Fruit fly (Drosophila melanogaster): Measurements from ENCODE around the gene HGTX.

The HGTX gene

dm6 chr3L:14537435-14537991 is 61.8 kb downstream of the HGTX start, which contains the start of gene Mpcp2:
TSS of gene Mpcp2 (plus strand) at chr3L:14537651.
- no peak for TF ChIP-seq psq (optimal IDR thresholded peaks at IDR 0.05)
- TF ChIP-seq EcR (GFP tag; optimal IDR thresholded peaks at IDR 0.05), result peak in 1 of 2 experiments; percentile 10

- no peak for TF ChIP-seq pan (optimal IDR thresholded peaks at IDR 0.05)
- TF ChIP-seq CG8478 (optimal IDR thresholded peaks at IDR 0.05), result no peak
- TF ChIP-seq EcR (GFP tag; optimal IDR thresholded peaks at IDR 0.05), result no peak
- no peak for TF ChIP-seq usp (GFP tag; optimal IDR thresholded peaks at IDR 0.05)
- TF ChIP-seq Dll (optimal IDR thresholded peaks at IDR 0.05), result no peak
- TF ChIP-seq psq (optimal IDR thresholded peaks at IDR 0.05), result no peak
Measured at dm6 chr3L:14536042-14536684, 63.2 kb downstream of the HGTX start, which contains the start of the genes bbg and CG43246. TSS of gene bbg (minus strand) at chr3L:14536276. TSS of gene CG43246 (plus strand) at chr3L:14536634.

- no peak for TF ChIP-seq CG8478 (optimal IDR thresholded peaks at IDR 0.05)
- TF ChIP-seq psq (optimal IDR thresholded peaks at IDR 0.05), result no peak
- TF ChIP-seq Dll (optimal IDR thresholded peaks at IDR 0.05), result no peak
- no peak for TF ChIP-seq EcR (GFP tag; optimal IDR thresholded peaks at IDR 0.05)
- TF ChIP-seq pan (optimal IDR thresholded peaks at IDR 0.05), result no peak
- TF ChIP-seq usp (GFP tag; optimal IDR thresholded peaks at IDR 0.05), result no peak
Measured at dm6 chr3L:14534619-14535018, 64.7 kb downstream of the HGTX start.
